Worm (Caenorhabditis elegans): Measurements from ENCODE around the gene flcn-1.

The flcn-1 gene

ce11 chrII:6951250-6951806 lies 22.8 kb downstream of the flcn-1 start, which contains the start of the genes malt-1 and ceh-38:
Gene malt-1 (minus strand): TSS chrII:6951300.
Gene ceh-38 (plus strand): TSS chrII:6951526.
- TF ChIP-seq ref-2 (tag; optimal IDR thresholded peaks at IDR 0.05) (peak; percentile 77), odd-2 (tag; optimal IDR thresholded peaks at IDR 0.05) (no peak), ceh-34 (tag; optimal IDR thresholded peaks at IDR 0.05) (peak; percentile 57), pax-1 (tag; optimal IDR thresholded peaks at IDR 0.05) (peak; percentile 69), nfya-1 (tag; optimal IDR thresholded peaks at IDR 0.05) (peak; percentile 93), F13H6.1 (tag; optimal IDR thresholded peaks at IDR 0.05) (no peak), ceh-18 (tag; optimal IDR thresholded peaks at IDR 0.05) (peak; percentile 80), ceh-19 (GFP tag; optimal IDR thresholded peaks at IDR 0.05) (peak; percentile 56), ama-1 (optimal IDR thresholded peaks at IDR 0.05) (no peak), fkh-6 (tag; optimal IDR thresholded peaks at IDR 0.05) (no peak), rnt-1 (tag; optimal IDR thresholded peaks at IDR 0.05) (peak; percentile 51), nhr-11 (tag; optimal IDR thresholded peaks at IDR 0.05) (no peak), ceh-24 (tag; optimal IDR thresholded peaks at IDR 0.05) (no peak), elt-4 (tag; optimal IDR thresholded peaks at IDR 0.05) (no peak), fkh-10 (GFP tag; optimal IDR thresholded peaks at IDR 0.05) (peak; percentile 3), ahr-1 (tag; optimal IDR thresholded peaks at IDR 0.05) (no peak), K09A11.1 (tag; optimal IDR thresholded peaks at IDR 0.05; ENCODE audit: insufficient read depth) (no peak), unc-86 (tag; optimal IDR thresholded peaks at IDR 0.05) (peak; percentile 47), ceh-31 (tag; optimal IDR thresholded peaks at IDR 0.05) (peak; percentile 91), npax-4 (tag; optimal IDR thresholded peaks at IDR 0.05) (no peak), ets-4 (tag; optimal IDR thresholded peaks at IDR 0.05) (peak; percentile 19), mec-3 (tag; optimal IDR thresholded peaks at IDR 0.05; ENCODE audit: borderline replicate concordance) (no peak), ceh-6 (GFP tag; optimal IDR thresholded peaks at IDR 0.05) (peak; percentile 47), sdc-2 (tag; optimal IDR thresholded peaks at IDR 0.05) (no peak), lin-11 (tag; optimal IDR thresholded peaks at IDR 0.05) (no peak), C38D4.7 (GFP tag; optimal IDR thresholded peaks at IDR 0.05) (no peak), pros-1 (tag; optimal IDR thresholded peaks at IDR 0.05) (peak; percentile 72), nhr-232 (tag; optimal IDR thresholded peaks at IDR 0.05) (no peak), ceh-45 (GFP tag; IDR thresholded peaks at IDR 0.05) (no peak), pha-2 (tag; optimal IDR thresholded peaks at IDR 0.05) (no peak), lim-6 (tag; optimal IDR thresholded peaks at IDR 0.05) (no peak), ceh-48 (tag; optimal IDR thresholded peaks at IDR 0.05) (peak; percentile 100), hlh-6 (tag; optimal IDR thresholded peaks at IDR 0.05) (no peak), hlh-8 (tag; optimal IDR thresholded peaks at IDR 0.05) (peak; percentile 19), dve-1 (tag; optimal IDR thresholded peaks at IDR 0.05) (peak; percentile 68), pag-3 (tag; optimal IDR thresholded peaks at IDR 0.05; ENCODE audit: borderline replicate concordance) (no peak), sox-4 (tag; optimal IDR thresholded peaks at IDR 0.05) (no peak), unc-42 (tag; optimal IDR thresholded peaks at IDR 0.05) (peak; percentile 86), ceh-9 (tag; optimal IDR thresholded peaks at IDR 0.05) (no peak), pat-9 (tag; optimal IDR thresholded peaks at IDR 0.05) (no peak), ceh-22 (tag; optimal IDR thresholded peaks at IDR 0.05) (no peak), madf-2 (tag; optimal IDR thresholded peaks at IDR 0.05) (peak; percentile 20), K02D7.2 (tag; optimal IDR thresholded peaks at IDR 0.05) (no peak), pqm-1 (tag; optimal IDR thresholded peaks at IDR 0.05) (no peak), che-1 (tag; optimal IDR thresholded peaks at IDR 0.05) (no peak), hlh-15 (tag; optimal IDR thresholded peaks at IDR 0.05) (no peak), hlh-13 (GFP tag; optimal IDR thresholded peaks at IDR 0.05) (no peak), dmd-4 (tag; optimal IDR thresholded peaks at IDR 0.05; ENCODE audit: borderline replicate concordance) (no peak), ttx-3 (tag; optimal IDR thresholded peaks at IDR 0.05) (no peak), eyg-1 (tag; optimal IDR thresholded peaks at IDR 0.05) (no peak), zip-5 (tag; optimal IDR thresholded peaks at IDR 0.05) (no peak), ceh-14 (tag; optimal IDR thresholded peaks at IDR 0.05) (peak; percentile 36), syd-9 (tag; optimal IDR thresholded peaks at IDR 0.05) (no peak), gmeb-2 (tag; optimal IDR thresholded peaks at IDR 0.05) (no peak)

Measured in whole organism, late embryonic.